Worm (Caenorhabditis elegans) whole organism, midembryonic: ENCODE results near the gene der-2.

ENCODE experiments used
- T22C8.4 ChIP-seq: fragments of 200-800 bp; sonication (Bioruptor generic); IDR thresholded peaks from 2 replicates; pipeline ENCODE4 v1.3.6; 2022; ENCODE audit warnings: missing genetic modification characterization, missing compliant biosample characterization
- flt-1 ChIP-seq: fragments of 200-800 bp; sonication (Bioruptor generic); IDR thresholded peaks from 2 replicates; pipeline ENCODE4 v1.3.6; 2022; ENCODE audit warnings: missing genetic modification characterization, missing compliant biosample characterization
- klf-2 ChIP-seq: fragments of 200-800 bp; sonication (Bioruptor generic); conservative IDR thresholded peaks from 2 replicates; pipeline ENCODE4 v1.3.6; 2022; ENCODE audit warnings: missing genetic modification reagents, missing genetic modification characterization, missing compliant biosample characterization
- med-1 ChIP-seq: sonication (generic microtip); optimal IDR thresholded peaks from 2 replicates; lab custom pipeline; 2017; ENCODE audit warnings: missing genetic modification characterization, mild to moderate bottlenecking, missing compliant biosample characterization, antibody characterized with exemption, missing genetic modification reagents; ENCODE audit not compliant: insufficient read depth
- tab-1 ChIP-seq: fragments of 200-800 bp; sonication (Bioruptor generic); IDR thresholded peaks from 2 replicates; pipeline ENCODE4 v1.3.6; 2022; ENCODE audit warnings: missing genetic modification characterization, missing compliant biosample characterization
- ztf-23 ChIP-seq: fragments of 200-800 bp; sonication (Bioruptor generic); IDR thresholded peaks from 2 replicates; pipeline ENCODE4 v1.3.6; 2022; ENCODE audit warnings: missing genetic modification reagents, missing genetic modification characterization, missing compliant biosample characterization
- ztf-29 ChIP-seq: fragments of 200-800 bp; sonication (Bioruptor generic); IDR thresholded peaks from 2 replicates; pipeline ENCODE4 v1.3.6; 2022; ENCODE audit warnings: missing genetic modification reagents, missing genetic modification characterization, missing compliant biosample characterization

ce11 chrIII:7207903-7208497, 14.9 kb downstream of the der-2 start, which contains the start of gene rpl-6:
- TF ChIP-seq med-1 (GFP tag; lab: Kevin White, UChicago) (no peak), klf-2 (GFP tag; lab: Robert Waterston, UW) (no peak), tab-1 (GFP tag; lab: Robert Waterston, UW) (no peak), flt-1 (GFP tag; lab: Robert Waterston, UW) (0 out of 2 replicates have a peak, but pooled peaks have one; percentile 13), ztf-29 (GFP tag; lab: Robert Waterston, UW) (peak; percentile 61; the same call in 1 of the 2 replicates), ztf-23 (GFP tag; lab: Robert Waterston, UW) (0 out of 2 replicates have a peak, but pooled peaks have one; percentile 28), T22C8.4 (GFP tag; lab: Robert Waterston, UW) (no peak)
